Fruit fly (Drosophila melanogaster) whole organism, wandering third instar larva: ENCODE measurements around the gene CG10616.
A peak's percentile ranks its signal among the peaks of the same experiment; 100 is the strongest.

Experiments used
- Abd-B ChIP-seq: fragments of >200 bp; optimal IDR thresholded peaks from 2 replicates; lab custom pipeline; 2017; ENCODE audit warnings: missing biosample characterization, missing genetic modification characterization
- CG32264 ChIP-seq: fragments of 200-800 bp; sonication (Bioruptor generic); optimal IDR thresholded peaks from 2 replicates; lab custom pipeline; 2016; ENCODE audit warnings: missing biosample characterization, missing genetic modification characterization
- CG9705 ChIP-seq: fragments of 200-800 bp; sonication (Bioruptor generic); optimal IDR thresholded peaks from 2 replicates; lab custom pipeline; 2018; ENCODE audit warnings: missing biosample characterization, mild to moderate bottlenecking, missing genetic modification characterization
- CrebA ChIP-seq: fragments of 200-800 bp; sonication (Bioruptor generic); optimal IDR thresholded peaks from 2 replicates; lab custom pipeline; 2016; ENCODE audit warnings: missing biosample characterization, mild to moderate bottlenecking, missing genetic modification characterization, borderline replicate concordance
- Dfd ChIP-seq: fragments of >200 bp; optimal IDR thresholded peaks from 2 replicates; lab custom pipeline; 2017; ENCODE audit warnings: missing biosample characterization, missing genetic modification characterization
- Dif ChIP-seq: fragments of 200-275, 200-300 bp; sonication (Bioruptor generic); optimal IDR thresholded peaks from 2 replicates; lab custom pipeline; 2018; ENCODE audit warnings: missing biosample characterization, missing genetic modification characterization; ENCODE audit not compliant: partially characterized antibody
- GATAd ChIP-seq: sonication (Bioruptor generic); optimal IDR thresholded peaks from 2 replicates; lab custom pipeline; 2016; ENCODE audit warnings: missing biosample characterization, missing genetic modification characterization
- HLH106 ChIP-seq: fragments of 200-800 bp; optimal IDR thresholded peaks from 3 replicates; lab custom pipeline; 2019; ENCODE audit warnings: missing biosample characterization, mild to moderate bottlenecking, missing genetic modification characterization, moderate library complexity
- Hnf4 ChIP-seq: fragments of 200-800 bp; sonication (Bioruptor generic); optimal IDR thresholded peaks from 2 replicates; lab custom pipeline; 2016; ENCODE audit warnings: missing biosample characterization, mild to moderate bottlenecking, missing genetic modification characterization
- Hr78 ChIP-seq: fragments of >200 bp; optimal IDR thresholded peaks from 2 replicates; lab custom pipeline; 2017; ENCODE audit warnings: missing biosample characterization, missing genetic modification characterization
- Hr83 ChIP-seq: fragments of 200-300 bp; sonication (Bioruptor generic); optimal IDR thresholded peaks from 2 replicates; lab custom pipeline; 2016; ENCODE audit warnings: missing biosample characterization, mild to moderate bottlenecking, missing genetic modification characterization, moderate library complexity; ENCODE audit not compliant: poor library complexity, severe bottlenecking
- Jra ChIP-seq: sonication (Bioruptor generic); optimal IDR thresholded peaks from 2 replicates; lab custom pipeline; 2016; ENCODE audit warnings: missing biosample characterization, missing genetic modification characterization
- Mio ChIP-seq: sonication (Bioruptor generic); optimal IDR thresholded peaks from 2 replicates; lab custom pipeline; 2016; ENCODE audit warnings: missing biosample characterization, missing genetic modification characterization
- N ChIP-seq: fragments of >200 bp; optimal IDR thresholded peaks from 2 replicates; lab custom pipeline; 2018; ENCODE audit warnings: missing biosample characterization, missing external identifiers, missing genetic modification characterization
- OdsH ChIP-seq: fragments of 200-800 bp; sonication (Bioruptor generic); optimal IDR thresholded peaks from 2 replicates; lab custom pipeline; 2016; ENCODE audit warnings: missing biosample characterization, mild to moderate bottlenecking, missing genetic modification characterization
- Rel ChIP-seq, 2 experiments: fragments of 200-800 bp; sonication (Bioruptor generic) in 1 of 2; optimal IDR thresholded peaks; 2 replicates in 1 of 2; 3 replicates in 1 of 2; lab custom pipeline; 2016 to 2019; ENCODE audit warnings: mild to moderate bottlenecking in 2 of 2, missing biosample characterization in 2 of 2, missing genetic modification characterization in 2 of 2, moderate library complexity in 1 of 2
- Sp1 ChIP-seq: fragments of 200-800 bp; sonication (Bioruptor generic); optimal IDR thresholded peaks from 3 replicates; lab custom pipeline; 2019; ENCODE audit warnings: missing biosample characterization, mild to moderate bottlenecking, missing genetic modification characterization, moderate library complexity
- Vsx2 ChIP-seq: fragments of 200-300, 225-300 bp; sonication (Bioruptor generic); optimal IDR thresholded peaks from 2 replicates; lab custom pipeline; 2018; ENCODE audit warnings: missing biosample characterization, missing genetic modification characterization; ENCODE audit not compliant: partially characterized antibody
- br ChIP-seq: fragments of 200-800 bp; sonication (Bioruptor generic); optimal IDR thresholded peaks from 2 replicates; lab custom pipeline; 2016; ENCODE audit warnings: missing biosample characterization, missing genetic modification characterization
- brk ChIP-seq: fragments of 200-800 bp; sonication (Bioruptor generic); optimal IDR thresholded peaks from 2 replicates; lab custom pipeline; 2016; ENCODE audit warnings: missing biosample characterization, mild to moderate bottlenecking, missing genetic modification characterization
- dl ChIP-seq, 2 experiments: fragments of 175-275, 200-275 bp in 1 of 2; fragments of 200-275 bp in 1 of 2; sonication (Bioruptor generic); optimal IDR thresholded peaks; lab custom pipeline; 2018; ENCODE audit warnings: mild to moderate bottlenecking in 2 of 2, missing biosample characterization in 2 of 2, missing genetic modification characterization in 2 of 2, moderate library complexity in 2 of 2; ENCODE audit not compliant: partially characterized antibody in 2 of 2, insufficient read depth in 1 of 2
- dmrt93B ChIP-seq: fragments of 200-800 bp; sonication (Bioruptor generic); optimal IDR thresholded peaks from 2 replicates; lab custom pipeline; 2018; ENCODE audit warnings: missing biosample characterization, mild to moderate bottlenecking, missing genetic modification characterization
- dsf ChIP-seq: sonication (Bioruptor generic); optimal IDR thresholded peaks from 2 replicates; lab custom pipeline; 2016; ENCODE audit warnings: missing biosample characterization, missing genetic modification characterization, borderline replicate concordance
- ey ChIP-seq: fragments of 200-800 bp; sonication (Bioruptor generic); optimal IDR thresholded peaks from 2 replicates; lab custom pipeline; 2016; ENCODE audit warnings: missing biosample characterization, missing genetic modification characterization
- foxo ChIP-seq, 2 experiments: fragments of 200-800 bp; sonication (Bioruptor generic); optimal IDR thresholded peaks; 2 replicates in 1 of 2; 3 replicates in 1 of 2; lab custom pipeline; 2016 to 2017; ENCODE audit warnings: missing biosample characterization in 2 of 2, missing genetic modification characterization in 2 of 2
- fru ChIP-seq: fragments of 200-800 bp; sonication (Bioruptor generic); optimal IDR thresholded peaks from 3 replicates; lab custom pipeline; 2016; ENCODE audit warnings: missing biosample characterization, mild to moderate bottlenecking, missing genetic modification characterization
- h ChIP-seq: fragments of 200-800 bp; sonication (Bioruptor generic); optimal IDR thresholded peaks from 3 replicates; lab custom pipeline; 2016; ENCODE audit warnings: missing biosample characterization, mild to moderate bottlenecking, missing genetic modification characterization
- jim ChIP-seq: fragments of 175-275, 200-325 bp; sonication (Bioruptor generic); optimal IDR thresholded peaks from 2 replicates; lab custom pipeline; 2016; ENCODE audit warnings: missing biosample characterization, mild to moderate bottlenecking, missing genetic modification characterization
- lola ChIP-seq: fragments of >200 bp; optimal IDR thresholded peaks from 2 replicates; lab custom pipeline; 2017; ENCODE audit warnings: missing biosample characterization, missing genetic modification characterization
- pan ChIP-seq: fragments of >200 bp; optimal IDR thresholded peaks from 2 replicates; lab custom pipeline; 2017
- psq ChIP-seq: fragments of 200-800 bp; sonication (Bioruptor generic); optimal IDR thresholded peaks from 3 replicates; lab custom pipeline; 2017; ENCODE audit warnings: missing biosample characterization, mild to moderate bottlenecking, missing genetic modification characterization, moderate library complexity
- rgr ChIP-seq: fragments of 200-800 bp; sonication (Bioruptor generic); optimal IDR thresholded peaks from 3 replicates; lab custom pipeline; 2016; ENCODE audit warnings: missing biosample characterization, mild to moderate bottlenecking, missing genetic modification characterization
- sage ChIP-seq: fragments of 200-800 bp; sonication (Bioruptor generic); optimal IDR thresholded peaks from 2 replicates; lab custom pipeline; 2016; ENCODE audit warnings: missing biosample characterization, mild to moderate bottlenecking, missing genetic modification characterization
- sv ChIP-seq: fragments of 200-800 bp; sonication (Bioruptor generic); optimal IDR thresholded peaks from 3 replicates; lab custom pipeline; 2016; ENCODE audit warnings: missing biosample characterization, missing genetic modification characterization
- usp ChIP-seq: fragments of >200 bp; optimal IDR thresholded peaks from 2 replicates; lab custom pipeline; 2017; ENCODE audit warnings: missing biosample characterization, missing genetic modification characterization
- woc ChIP-seq: sonication (Bioruptor generic); optimal IDR thresholded peaks from 2 replicates; lab custom pipeline; 2016; ENCODE audit warnings: missing biosample characterization, mild to moderate bottlenecking, missing genetic modification characterization

CG10616 gene

DNA sequence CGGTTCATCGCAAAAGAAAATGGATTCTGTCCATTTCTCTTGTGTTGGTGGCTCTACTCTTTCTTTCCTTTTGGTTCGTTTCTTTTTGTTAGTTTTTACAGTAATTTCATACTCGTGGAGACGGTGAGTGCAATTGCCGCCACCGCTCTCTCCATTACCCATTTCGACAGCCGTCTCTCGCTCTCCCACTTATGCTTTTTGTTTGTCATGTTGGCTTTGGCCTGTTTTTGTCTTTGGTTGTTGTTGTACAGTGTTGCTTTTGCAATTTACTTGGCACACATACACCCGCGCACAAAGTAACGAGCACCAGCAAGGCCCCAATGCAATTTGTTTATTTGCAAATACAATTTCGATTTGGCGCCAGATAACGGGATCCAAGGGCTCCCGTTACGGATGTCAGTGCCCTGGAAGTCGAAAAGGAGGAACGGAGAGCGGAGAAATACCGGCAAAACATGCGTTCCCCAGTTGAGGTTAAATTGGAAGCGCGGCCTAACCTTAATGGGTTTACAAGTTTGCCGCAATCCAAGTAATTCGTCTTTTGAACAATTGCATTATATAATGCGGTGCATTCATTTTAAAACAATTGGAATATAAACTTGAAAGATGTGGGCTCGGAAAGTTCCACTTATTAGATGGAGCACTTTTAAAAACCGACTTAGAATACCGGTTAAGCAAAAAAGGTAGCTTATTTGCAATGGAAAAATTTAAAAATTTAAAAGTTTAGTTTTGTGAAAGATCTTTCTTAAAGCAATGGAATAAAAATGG is 44.3 kb downstream of the CG10616 start:
- TF ChIP-seq dl (GFP tag; optimal IDR thresholded peaks at IDR 0.05; lab: Kevin White, UChicago; ENCODE audit: insufficient read depth in 1 of 2, partially characterized antibody in 2 of 2) (peak in 1 of 2 experiments; percentile 1), Dif (GFP tag; lab: Kevin White, UChicago) (peak; percentile 30), CG32264 (no peak), OdsH (GFP tag; lab: Kevin White, UChicago) (peak; percentile 24), woc (GFP tag; lab: Kevin White, UChicago) (no peak), fru (GFP tag; lab: Kevin White, UChicago) (peak; percentile 96), h (GFP tag; lab: Kevin White, UChicago) (no peak), Sp1 (peak; percentile 32), psq (GFP tag; lab: Kevin White, UChicago) (peak; percentile 3)
- TF ChIP-seq, all 38 proteins: peak for 6

DNA sequence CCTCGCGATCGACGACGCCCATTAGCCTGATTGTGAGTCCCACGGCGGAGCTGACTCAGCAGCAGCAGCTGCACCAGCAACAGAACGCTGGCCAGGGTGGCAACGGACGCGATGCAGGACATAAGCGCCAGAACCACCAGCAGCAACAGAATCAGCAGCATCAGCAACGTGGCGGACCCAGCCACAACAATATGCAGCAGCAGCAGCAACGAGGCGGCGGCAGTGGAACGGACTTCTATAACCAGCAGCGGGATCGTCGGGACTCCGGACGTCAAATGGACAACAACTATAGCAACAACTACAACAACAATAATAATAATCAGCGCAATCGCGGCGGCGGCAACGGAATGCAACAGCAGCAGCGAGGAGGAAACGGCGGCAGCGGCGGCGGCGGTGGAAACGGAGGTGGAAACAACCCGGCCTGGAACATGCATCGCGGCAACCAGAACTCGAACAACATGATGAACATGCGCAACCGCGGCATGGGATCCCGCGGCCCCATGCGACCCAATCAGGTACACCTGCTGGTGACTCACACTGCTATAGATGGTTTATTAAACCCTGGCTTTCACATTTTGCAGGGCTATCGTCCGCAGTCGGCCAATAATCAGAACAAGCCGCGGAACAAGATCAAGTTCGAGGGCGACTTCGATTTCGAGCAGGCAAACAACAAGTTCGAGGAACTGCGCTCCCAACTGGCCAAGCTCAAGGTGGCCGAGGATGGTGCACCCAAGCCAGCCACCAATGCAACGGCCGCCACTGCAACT is 46.1 kb downstream of the CG10616 start:
- TF ChIP-seq Dfd (GFP tag; lab: Kevin White, UChicago) (peak; percentile 92), pan (lab: Kevin White, UChicago) (no peak), Rel (GFP tag; optimal IDR thresholded peaks at IDR 0.05; lab: Kevin White, UChicago) (no peak), Rel (tag; optimal IDR thresholded peaks at IDR 0.05; lab: Kevin White, UChicago) (no peak), HLH106 (tag; lab: Kevin White, UChicago) (no peak), br (no peak)

DNA sequence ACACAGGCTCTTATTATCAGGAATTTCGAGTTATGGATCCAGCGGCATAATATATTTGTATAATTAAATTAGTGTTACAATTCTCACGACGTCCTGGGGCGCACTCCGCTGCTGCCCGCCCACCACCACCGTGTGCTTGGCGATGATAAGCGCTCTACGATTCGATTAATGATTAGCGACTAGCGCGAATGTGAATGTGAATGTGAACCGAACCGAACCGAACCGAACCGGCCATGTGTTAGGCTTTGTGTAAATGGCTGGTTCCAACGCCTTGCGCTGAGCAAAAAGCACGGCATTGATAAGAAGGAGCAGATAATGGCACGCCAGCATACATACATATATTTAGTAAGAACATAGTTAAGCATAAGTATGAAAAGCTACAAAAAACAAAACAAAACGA is 47.8 kb downstream of the CG10616 start:
- TF ChIP-seq h (GFP tag; lab: Kevin White, UChicago) (peak; percentile 25), Rel (GFP tag; optimal IDR thresholded peaks at IDR 0.05; lab: Kevin White, UChicago) (no peak), Rel (tag; optimal IDR thresholded peaks at IDR 0.05; lab: Kevin White, UChicago) (peak; percentile 38), Dif (GFP tag; lab: Kevin White, UChicago) (peak; percentile 8), CG9705 (GFP tag; lab: Kevin White, UChicago) (no peak)
- TF ChIP-seq, all 38 proteins: peak for 3

DNA sequence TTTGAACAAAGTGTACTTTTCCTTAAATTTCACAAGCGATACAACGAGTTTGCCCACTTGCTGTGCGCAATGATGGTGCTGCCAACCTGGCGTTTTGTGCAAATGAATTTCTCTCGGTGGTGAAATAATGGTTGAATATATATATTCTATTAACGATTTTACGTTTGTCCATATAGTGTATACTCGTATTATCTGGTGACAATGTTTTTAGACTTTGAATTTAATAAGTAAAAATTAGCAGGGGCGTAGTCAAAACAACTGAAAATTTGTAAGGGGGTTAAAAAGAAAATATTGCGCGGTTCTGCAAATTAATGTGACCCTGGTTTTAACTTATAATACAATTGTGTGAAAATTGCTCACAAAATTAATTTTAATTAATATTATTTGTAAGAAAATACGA is 52.4 kb downstream of the CG10616 start, which contains the start of the genes ver and Gcn5:
Gene ver, plus strand, starts transcription at position 47 of the 400 bp plus-strand sequence.
Gene Gcn5, minus strand, starts transcription at position 74 of the 400 bp plus-strand sequence.
- peak; percentile 98 for TF ChIP-seq sage (GFP tag; lab: Kevin White, UChicago)
- peak; percentile 98 for TF ChIP-seq brk (GFP tag; lab: Kevin White, UChicago)
- TF ChIP-seq Vsx2 (GFP tag; lab: Kevin White, UChicago): no peak
- TF ChIP-seq rgr: peak; percentile 99
- TF ChIP-seq usp (GFP tag; lab: Kevin White, UChicago): no peak
- peak; percentile 91 for TF ChIP-seq GATAd
- no peak for TF ChIP-seq Hr78 (GFP tag; lab: Kevin White, UChicago)
- TF ChIP-seq lola (GFP tag; lab: Kevin White, UChicago): no peak
- no peak for TF ChIP-seq Abd-B (GFP tag; lab: Kevin White, UChicago)
- peak; percentile 99 for TF ChIP-seq Sp1
- TF ChIP-seq N (GFP tag; lab: Kevin White, UChicago): no peak
- peak; percentile 91 for TF ChIP-seq woc (GFP tag; lab: Kevin White, UChicago)
- no peak for TF ChIP-seq pan (lab: Kevin White, UChicago)
- TF ChIP-seq dmrt93B (GFP tag; lab: Kevin White, UChicago): peak; percentile 96
- TF ChIP-seq CG32264: peak; percentile 87
- peak; percentile 89 to 99 for TF ChIP-seq foxo (GFP tag; optimal IDR thresholded peaks at IDR 0.05; lab: Kevin White, UChicago)
- peak; percentile 99 for TF ChIP-seq OdsH (GFP tag; lab: Kevin White, UChicago)
- TF ChIP-seq Hr83 (GFP tag; lab: Kevin White, UChicago): peak; percentile 90
- peak; percentile 98 for TF ChIP-seq Hnf4 (GFP tag; lab: Kevin White, UChicago)
- no peak for TF ChIP-seq dl (GFP tag; optimal IDR thresholded peaks at IDR 0.05; lab: Kevin White, UChicago; ENCODE audit: insufficient read depth in 1 of 2, partially characterized antibody in 2 of 2)
- TF ChIP-seq Jra (GFP tag; lab: Kevin White, UChicago): peak; percentile 97
- TF ChIP-seq sv (GFP tag; lab: Kevin White, UChicago): peak; percentile 85
- TF ChIP-seq h (GFP tag; lab: Kevin White, UChicago): peak; percentile 99
- TF ChIP-seq CrebA (GFP tag; lab: Kevin White, UChicago): no peak
- peak; percentile 98 for TF ChIP-seq ey (GFP tag; lab: Kevin White, UChicago)
- TF ChIP-seq Rel (GFP tag; optimal IDR thresholded peaks at IDR 0.05; lab: Kevin White, UChicago): peak; percentile 89
- TF ChIP-seq Rel (tag; optimal IDR thresholded peaks at IDR 0.05; lab: Kevin White, UChicago): peak; percentile 92
- peak; percentile 85 for TF ChIP-seq jim
- peak; percentile 84 for TF ChIP-seq Mio
- TF ChIP-seq psq (GFP tag; lab: Kevin White, UChicago): peak; percentile 97
- TF ChIP-seq HLH106 (tag; lab: Kevin White, UChicago): peak; percentile 98
- TF ChIP-seq br: peak; percentile 97
- peak; percentile 95 for TF ChIP-seq dsf
- peak; percentile 97 for TF ChIP-seq fru (GFP tag; lab: Kevin White, UChicago)
- TF ChIP-seq CG9705 (GFP tag; lab: Kevin White, UChicago): peak; percentile 97
- TF ChIP-seq, all 38 proteins: peak for 25
